Fruit fly (Drosophila melanogaster): ENCODE measurements around the gene wapl.

The wapl gene

DNA sequence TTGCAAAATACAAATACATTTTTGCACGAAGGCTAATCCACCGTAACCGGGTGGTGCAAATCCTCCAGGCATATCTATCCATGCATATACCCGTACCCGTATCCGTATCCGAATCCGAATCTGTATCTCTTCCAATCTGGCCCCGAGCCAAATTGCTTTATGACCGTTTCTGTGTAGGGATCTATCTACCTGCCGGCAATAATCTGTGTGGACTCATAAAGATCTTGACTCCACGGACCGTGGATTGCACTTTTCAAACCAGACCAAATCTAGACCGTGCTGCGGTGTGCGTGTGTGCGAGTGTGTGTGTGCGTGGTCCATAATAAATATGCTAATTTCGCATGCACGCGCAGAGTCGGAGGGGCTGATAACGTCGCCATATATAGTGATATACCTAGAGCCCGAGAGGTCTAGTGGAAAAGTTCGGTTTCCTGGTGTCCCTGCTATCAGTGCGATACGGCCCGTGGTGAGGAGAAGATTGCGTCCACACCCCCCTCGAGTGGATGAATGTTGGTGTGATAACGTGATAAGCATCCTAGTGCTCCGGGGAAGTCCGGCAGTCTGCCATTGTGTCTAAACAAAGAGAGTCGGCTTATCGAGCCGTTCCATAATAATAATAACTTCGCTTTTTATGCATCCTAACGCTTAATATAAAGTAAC lies 16.4 kb downstream of the wapl start:
- TF ChIP-seq CG8478 (optimal IDR thresholded peaks at IDR 0.05) (no peak), EcR (GFP tag; optimal IDR thresholded peaks at IDR 0.05) (no peak), Dll (optimal IDR thresholded peaks at IDR 0.05) (no peak), psq (optimal IDR thresholded peaks at IDR 0.05) (no peak), usp (GFP tag; optimal IDR thresholded peaks at IDR 0.05) (no peak), pan (optimal IDR thresholded peaks at IDR 0.05) (no peak)

DNA sequence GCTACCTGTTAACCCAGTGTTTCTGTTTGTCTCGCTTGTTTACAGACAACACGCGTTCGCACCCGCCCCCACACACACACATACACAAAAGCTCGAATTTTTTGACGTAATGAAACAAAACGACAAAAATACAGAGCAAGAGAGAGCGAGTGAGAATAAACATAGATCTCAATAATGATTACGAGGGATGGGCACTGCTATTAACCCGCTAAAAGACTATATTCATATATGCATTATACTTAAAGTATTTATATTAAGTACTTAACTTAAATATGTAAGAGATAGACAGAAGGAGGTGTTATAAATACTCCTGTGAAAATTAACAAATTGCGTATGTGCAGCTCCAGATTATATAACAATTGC lies 16.9 kb downstream of the wapl start:
- no peak for TF ChIP-seq CG8478 (optimal IDR thresholded peaks at IDR 0.05)
- no peak for TF ChIP-seq usp (GFP tag; optimal IDR thresholded peaks at IDR 0.05)
- no peak for TF ChIP-seq Dll (optimal IDR thresholded peaks at IDR 0.05)
- TF ChIP-seq pan (optimal IDR thresholded peaks at IDR 0.05): no peak

DNA sequence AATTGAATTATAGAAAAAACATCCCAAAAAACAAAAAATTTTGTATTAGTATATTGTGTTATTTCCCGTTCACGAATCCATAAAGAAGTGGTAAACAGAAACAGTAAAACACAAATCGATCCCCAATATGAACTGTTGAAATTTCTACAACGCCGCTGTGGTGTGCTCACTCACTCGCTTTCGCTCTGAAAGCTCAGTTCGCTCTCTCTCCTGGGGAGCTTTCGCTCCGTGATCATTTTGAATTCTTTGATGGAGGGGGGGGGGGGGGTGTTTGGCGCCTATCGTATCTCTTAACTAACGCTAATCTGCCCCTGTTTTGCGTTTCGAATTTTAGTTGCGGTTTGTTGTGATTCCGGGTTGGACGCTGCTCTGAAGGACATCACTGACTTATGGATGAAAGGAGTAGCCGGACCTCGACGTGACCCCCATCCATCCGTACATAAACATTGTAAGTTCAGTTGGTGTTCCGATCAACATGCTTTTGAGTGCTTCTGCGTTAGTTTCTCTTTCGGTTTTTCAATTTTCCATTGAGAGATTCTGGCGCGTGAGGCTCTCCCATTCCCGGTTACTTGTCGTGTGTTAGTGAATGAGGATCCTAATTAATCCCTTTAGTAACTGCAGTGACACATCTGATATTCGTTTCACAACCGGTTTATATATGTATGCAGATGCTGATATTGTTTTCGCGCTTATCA lies 17.5 kb downstream of the wapl start, which contains the start of gene D2hgdh:
Gene D2hgdh, plus strand, starts transcription at position 331 of the 695 bp plus-strand sequence.
- TF ChIP-seq Dll (optimal IDR thresholded peaks at IDR 0.05): peak; percentile 64
- no peak for TF ChIP-seq usp (GFP tag; optimal IDR thresholded peaks at IDR 0.05)

DNA sequence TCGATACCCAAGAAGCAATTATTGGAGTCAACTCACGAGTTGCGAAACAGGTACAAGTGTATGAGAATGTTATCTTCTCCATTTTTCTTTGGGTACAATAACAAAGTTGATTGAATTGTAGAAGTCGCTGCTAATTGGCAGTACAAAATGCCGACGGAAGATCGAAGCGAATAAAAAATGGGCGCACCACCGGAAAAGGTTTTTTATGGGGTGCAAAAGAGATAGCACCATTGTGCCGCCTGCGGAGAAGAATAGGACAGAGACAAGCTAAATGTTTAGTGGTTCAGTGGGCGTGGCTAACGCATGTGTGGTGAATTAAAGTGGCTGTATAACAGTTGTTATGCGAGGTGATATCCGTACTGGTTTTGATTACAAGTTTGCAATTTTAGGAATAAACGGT lies 18.3 kb downstream of the wapl start:
- TF ChIP-seq pan (optimal IDR thresholded peaks at IDR 0.05): no peak
- TF ChIP-seq psq (optimal IDR thresholded peaks at IDR 0.05): no peak
- TF ChIP-seq CG8478 (optimal IDR thresholded peaks at IDR 0.05): peak; percentile 39

- TF ChIP-seq EcR (GFP tag; optimal IDR thresholded peaks at IDR 0.05) (no peak), usp (GFP tag; optimal IDR thresholded peaks at IDR 0.05) (no peak), Dll (optimal IDR thresholded peaks at IDR 0.05) (no peak), CG8478 (optimal IDR thresholded peaks at IDR 0.05) (no peak), pan (optimal IDR thresholded peaks at IDR 0.05) (no peak), psq (optimal IDR thresholded peaks at IDR 0.05) (no peak)
These were observed 19.2 kb downstream of the wapl start for dm6 chrX:2139610-2140009.

- TF ChIP-seq psq (optimal IDR thresholded peaks at IDR 0.05): no peak
- TF ChIP-seq EcR (GFP tag; optimal IDR thresholded peaks at IDR 0.05): peak in 1 of 2 experiments; percentile 24
These were observed 20.4 kb downstream of the wapl start for dm6 chrX:2138417-2138816.

DNA sequence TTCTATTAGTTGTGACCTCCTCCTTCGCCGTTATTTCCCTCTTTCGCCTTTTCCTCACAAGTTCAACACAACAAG lies 20.6 kb downstream of the wapl start, which contains the start of gene ph-p:
Gene ph-p, minus strand, starts transcription at position 30 of the 75 bp plus-strand sequence.
- TF ChIP-seq pan (optimal IDR thresholded peaks at IDR 0.05): no peak
- no peak for TF ChIP-seq psq (optimal IDR thresholded peaks at IDR 0.05)
- TF ChIP-seq Dll (optimal IDR thresholded peaks at IDR 0.05): no peak
- no peak for TF ChIP-seq EcR (GFP tag; optimal IDR thresholded peaks at IDR 0.05)
- no peak for TF ChIP-seq CG8478 (optimal IDR thresholded peaks at IDR 0.05)
- TF ChIP-seq usp (GFP tag; optimal IDR thresholded peaks at IDR 0.05): no peak

- TF ChIP-seq usp (GFP tag; optimal IDR thresholded peaks at IDR 0.05): no peak
- peak in 1 of 2 experiments; percentile 20 for TF ChIP-seq EcR (GFP tag; optimal IDR thresholded peaks at IDR 0.05)
These were observed 21.0 kb downstream of the wapl start for dm6 chrX:2137587-2138341.

dm6 chrX:2136831-2137452 lies 21.8 kb downstream of the wapl start:
- no peak for TF ChIP-seq usp (GFP tag; optimal IDR thresholded peaks at IDR 0.05)
- no peak for TF ChIP-seq psq (optimal IDR thresholded peaks at IDR 0.05)
- no peak for TF ChIP-seq Dll (optimal IDR thresholded peaks at IDR 0.05)
- TF ChIP-seq EcR (GFP tag; optimal IDR thresholded peaks at IDR 0.05): peak in 1 of 2 experiments; percentile 39
- peak; percentile 98 for TF ChIP-seq pan (optimal IDR thresholded peaks at IDR 0.05)
- peak; percentile 82 for TF ChIP-seq CG8478 (optimal IDR thresholded peaks at IDR 0.05)

- TF ChIP-seq EcR (GFP tag; optimal IDR thresholded peaks at IDR 0.05) (no peak), usp (GFP tag; optimal IDR thresholded peaks at IDR 0.05) (no peak), psq (optimal IDR thresholded peaks at IDR 0.05) (no peak), Dll (optimal IDR thresholded peaks at IDR 0.05) (no peak), CG8478 (optimal IDR thresholded peaks at IDR 0.05) (no peak), pan (optimal IDR thresholded peaks at IDR 0.05) (no peak)
These were observed 22.7 kb downstream of the wapl start for dm6 chrX:2135868-2136787.

dm6 chrX:2134965-2135758 lies 23.6 kb downstream of the wapl start:
- TF ChIP-seq pan (optimal IDR thresholded peaks at IDR 0.05) (peak; percentile 60), psq (optimal IDR thresholded peaks at IDR 0.05) (no peak), usp (GFP tag; optimal IDR thresholded peaks at IDR 0.05) (no peak), CG8478 (optimal IDR thresholded peaks at IDR 0.05) (no peak), Dll (optimal IDR thresholded peaks at IDR 0.05) (no peak), EcR (GFP tag; optimal IDR thresholded peaks at IDR 0.05) (no peak)

Data from whole organism.